Fruit fly (Drosophila melanogaster) S2 (cell line): ENCODE data around the gene CG14332.

Experiments
- CG8478 ChIP-seq: fragments of >200 bp; optimal IDR thresholded peaks from 2 replicates; lab custom pipeline; 2018
- CTCF ChIP-seq, 2 experiments: fragments of >200 bp; optimal IDR thresholded peaks; 2 replicates each; lab custom pipeline; 2018

dm6 chr3R:17418459-17418858 is 3.5 kb downstream of the CG14332 start, which contains the start of gene CG42834:
- TF ChIP-seq CG8478 (lab: Kevin White, UChicago) (no peak), CTCF (optimal IDR thresholded peaks at IDR 0.05; lab: Kevin White, UChicago) (no peak)
